Fruit fly (Drosophila melanogaster) Kc167 (cell line): ENCODE results near the gene CG13116.

ENCODE experiments used
- insv ChIP-seq: fragments of >200 bp; optimal IDR thresholded peaks from 3 replicates; lab custom pipeline; 2018; ENCODE audit warnings: missing external identifiers
- psq ChIP-seq: fragments of >200 bp; optimal IDR thresholded peaks from 2 replicates; lab custom pipeline; 2017; ENCODE audit warnings: missing external identifiers

dm6 chr2L:9690550-9691197, 39.1 kb upstream of the CG13116 start:
- TF ChIP-seq psq (lab: Kevin White, UChicago) = no peak
- no peak for TF ChIP-seq insv (lab: Kevin White, UChicago)
